Worm (Caenorhabditis elegans) whole organism, mixed stage, embryonic: ENCODE data around the gene tre-3.

ENCODE experiments used
- ceh-39 ChIP-seq: fragments of 150-350 bp; optimal IDR thresholded peaks from 2 replicates; lab custom pipeline; 2014; ENCODE audit warnings: missing biosample characterization, missing genetic modification characterization
- mab-5 ChIP-seq: fragments of 150-350 bp; optimal IDR thresholded peaks from 2 replicates; lab custom pipeline; 2014; ENCODE audit warnings: missing biosample characterization, missing genetic modification characterization
- nhr-12 ChIP-seq: fragments of 150-350 bp; optimal IDR thresholded peaks from 2 replicates; lab custom pipeline; 2014; ENCODE audit warnings: missing biosample characterization, missing genetic modification characterization

- no peak for TF ChIP-seq mab-5
- no peak for TF ChIP-seq ceh-39 (tag; lab: Kevin White, UChicago)
- no peak for TF ChIP-seq nhr-12 (tag; lab: Kevin White, UChicago)
Observed at ce11 chrV:11733460-11733859, 17.8 kb upstream of the tre-3 start, which contains the start of gene npp-22.
